Worm (Caenorhabditis elegans) whole organism, late embryonic: ENCODE data around the gene F53C3.1.

Experiments used
- ahr-1 ChIP-seq: sonication (generic microtip); optimal IDR thresholded peaks from 2 replicates; lab custom pipeline; 2016; ENCODE audit warnings: missing genetic modification characterization, missing compliant biosample characterization
- elt-4 ChIP-seq: sonication (generic microtip); optimal IDR thresholded peaks from 2 replicates; lab custom pipeline; 2016; ENCODE audit warnings: missing genetic modification characterization, missing compliant biosample characterization
- fkh-6 ChIP-seq: sonication (generic microtip); optimal IDR thresholded peaks from 2 replicates; lab custom pipeline; 2016; ENCODE audit warnings: missing genetic modification characterization, missing compliant biosample characterization
- hlh-30 ChIP-seq: sonication (generic microtip); optimal IDR thresholded peaks from 2 replicates; lab custom pipeline; 2017; ENCODE audit warnings: antibody characterized with exemption, missing genetic modification characterization, missing compliant biosample characterization; ENCODE audit not compliant: insufficient read depth
- lim-6 ChIP-seq: sonication (generic microtip); optimal IDR thresholded peaks from 2 replicates; lab custom pipeline; 2016; ENCODE audit warnings: missing genetic modification characterization, missing compliant biosample characterization
- mec-3 ChIP-seq: sonication (generic microtip); optimal IDR thresholded peaks from 2 replicates; lab custom pipeline; 2016; ENCODE audit warnings: borderline replicate concordance, missing genetic modification characterization, missing compliant biosample characterization
- nhr-11 ChIP-seq: fragments of 150-350 bp; optimal IDR thresholded peaks from 2 replicates; lab custom pipeline; 2014; ENCODE audit warnings: missing biosample characterization, missing genetic modification characterization
- npax-4 ChIP-seq: sonication (generic microtip); optimal IDR thresholded peaks from 2 replicates; lab custom pipeline; 2016; ENCODE audit warnings: missing genetic modification characterization, missing compliant biosample characterization
- pat-9 ChIP-seq: fragments of 200-800 bp; sonication (Bioruptor generic); optimal IDR thresholded peaks from 2 replicates; lab custom pipeline; 2018; ENCODE audit warnings: mild to moderate bottlenecking, missing genetic modification characterization, moderate library complexity, missing compliant biosample characterization
- ref-2 ChIP-seq: sonication (generic microtip); optimal IDR thresholded peaks from 2 replicates; lab custom pipeline; 2016; ENCODE audit warnings: missing genetic modification characterization, missing compliant biosample characterization
- unc-55 ChIP-seq: sonication (generic microtip); optimal IDR thresholded peaks from 2 replicates; lab custom pipeline; 2017; ENCODE audit warnings: missing biosample characterization, missing genetic modification reagents, missing genetic modification characterization

DNA sequence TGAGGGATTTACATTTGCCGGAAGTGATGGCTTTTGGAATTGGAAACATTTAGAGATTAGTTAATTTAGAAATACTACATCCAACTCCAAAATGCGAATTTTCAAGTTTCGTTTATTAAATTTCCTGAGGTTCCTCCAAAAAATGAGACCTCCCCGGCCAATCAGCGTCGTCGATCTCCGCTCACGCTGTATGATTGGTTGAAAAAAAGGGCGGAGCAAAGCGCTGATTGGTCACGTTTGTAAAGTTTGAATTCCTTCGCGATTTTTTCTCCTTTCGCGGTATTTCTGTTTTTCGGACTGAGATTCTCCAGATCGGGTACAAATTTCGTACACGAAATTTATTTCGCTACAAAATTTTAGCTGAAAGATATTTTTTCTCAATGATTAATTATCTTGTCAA, 35.6 kb downstream of the F53C3.1 start:
- TF ChIP-seq ref-2 (tag; lab: Kevin White, UChicago), result no peak
- TF ChIP-seq pat-9 (tag; lab: Kevin White, UChicago), result no peak
- TF ChIP-seq hlh-30, result no peak
- no peak for TF ChIP-seq unc-55 (GFP tag; lab: Kevin White, UChicago)
- no peak for TF ChIP-seq mec-3
- no peak for TF ChIP-seq npax-4 (tag; lab: Kevin White, UChicago)
- TF ChIP-seq nhr-11 (tag; lab: Kevin White, UChicago), result no peak
- no peak for TF ChIP-seq lim-6
- no peak for TF ChIP-seq ahr-1 (tag; lab: Kevin White, UChicago)
- TF ChIP-seq fkh-6 (tag; lab: Kevin White, UChicago), result no peak
- TF ChIP-seq elt-4 (tag; lab: Kevin White, UChicago), result no peak
